Fruit fly (Drosophila melanogaster): ENCODE data around the gene Mst84B.
A peak's percentile ranks its signal among the peaks of the same experiment; 100 is the strongest.

Mst84B gene

DNA sequence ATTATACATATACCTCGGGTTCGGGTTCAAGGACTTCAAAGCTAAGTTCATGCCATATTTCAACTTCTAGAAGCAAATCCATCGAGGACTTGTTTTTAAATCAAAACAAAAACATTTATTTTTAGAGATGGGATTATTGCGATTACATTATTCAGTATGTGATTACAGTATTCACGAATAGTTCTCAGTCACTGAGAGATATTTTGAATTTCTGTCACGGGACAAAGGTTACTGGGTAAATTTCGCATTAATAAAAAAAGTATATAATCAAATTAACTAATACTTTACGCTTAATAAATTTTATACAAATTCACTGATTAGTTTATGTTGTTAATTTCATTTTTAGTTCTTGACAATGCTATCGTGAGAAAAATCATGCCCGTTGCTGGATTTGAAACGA lies 31.6 kb downstream of the Mst84B start (continued):
- TF ChIP-seq CG7372 (GFP tag; IDR thresholded peaks at IDR 0.05) (no peak), CG13424 (tag; optimal IDR thresholded peaks at IDR 0.05) (peak; percentile 2), eyg (GFP tag; optimal IDR thresholded peaks at IDR 0.05) (no peak), E2f2 (GFP tag; IDR thresholded peaks at IDR 0.05) (peak; percentile 26; the same call in 1 of the 2 replicates), Sry-β (GFP tag; optimal IDR thresholded peaks at IDR 0.05) (no peak), CG9817 (tag; optimal IDR thresholded peaks at IDR 0.05) (peak; percentile 17), grau (tag; optimal IDR thresholded peaks at IDR 0.05) (peak; percentile 31), CG7839 (tag; optimal IDR thresholded peaks at IDR 0.05) (no peak), CG30403 (GFP tag; optimal IDR thresholded peaks at IDR 0.05) (peak; percentile 25), dmrt11E (tag; optimal IDR thresholded peaks at IDR 0.05) (peak; percentile 18), CG2120 (GFP tag; optimal IDR thresholded peaks at IDR 0.05) (peak; percentile 37), Usf (GFP tag; optimal IDR thresholded peaks at IDR 0.05) (no peak), H15 (GFP tag; IDR thresholded peaks at IDR 0.05) (peak; percentile 50; the same call in 1 of the 3 replicates), CG17385 (GFP tag; optimal IDR thresholded peaks at IDR 0.05) (peak; percentile 5), Atf6 (GFP tag; IDR thresholded peaks at IDR 0.05) (0 out of 2 replicates have a peak, but pooled peaks have one; percentile 20), CG17361 (GFP tag; IDR thresholded peaks at IDR 0.05) (peak; percentile 42; the same call in 1 of the 3 replicates), Taf1 (GFP tag; IDR thresholded peaks at IDR 0.05) (0 out of 2 replicates have a peak, but pooled peaks have one; percentile 9), CG31365 (tag; optimal IDR thresholded peaks at IDR 0.05) (no peak), CG30020 (tag; optimal IDR thresholded peaks at IDR 0.05) (peak; percentile 70), CG32532 (GFP tag; IDR thresholded peaks at IDR 0.05) (peak; percentile 60), BEAF-32 (GFP tag; optimal IDR thresholded peaks at IDR 0.05) (peak; percentile 52), vvl (GFP tag; IDR thresholded peaks at IDR 0.05) (0 out of 2 replicates have a peak, but pooled peaks have one; percentile 7), Xbp1 (GFP tag; optimal IDR thresholded peaks at IDR 0.05) (no peak), CG14860 (GFP tag; IDR thresholded peaks at IDR 0.05; ENCODE audit: partially characterized antibody) (peak; percentile 10; the same call in 1 of the 3 replicates), nmo (GFP tag; optimal IDR thresholded peaks at IDR 0.05) (peak; percentile 32), trem (tag; optimal IDR thresholded peaks at IDR 0.05) (peak; percentile 27), Sry-δ (GFP tag; optimal IDR thresholded peaks at IDR 0.05) (peak; percentile 60), cas (GFP tag; IDR thresholded peaks at IDR 0.05) (no peak), peb (GFP tag; IDR thresholded peaks at IDR 0.05) (no peak), CG15073 (GFP tag; optimal IDR thresholded peaks at IDR 0.05) (no peak), Hr39 (optimal IDR thresholded peaks at IDR 0.05) (no peak), mam (GFP tag; optimal IDR thresholded peaks at IDR 0.05) (peak; percentile 10), nom (GFP tag; optimal IDR thresholded peaks at IDR 0.05) (peak; percentile 23), CoRest (tag; optimal IDR thresholded peaks at IDR 0.05) (peak; percentile 35), CG15011 (GFP tag; optimal IDR thresholded peaks at IDR 0.05) (no peak), sisA (GFP tag; IDR thresholded peaks at IDR 0.05) (0 out of 2 replicates have a peak, but pooled peaks have one; percentile 12), CrebB (tag; optimal IDR thresholded peaks at IDR 0.05) (no peak), Dref (GFP tag; IDR thresholded peaks at IDR 0.05) (peak; percentile 60), CG17829 (tag; optimal IDR thresholded peaks at IDR 0.05) (peak; percentile 12), dpn (GFP tag; optimal IDR thresholded peaks at IDR 0.05) (peak in 1 of 2 experiments; percentile 10), crol (GFP tag; IDR thresholded peaks at IDR 0.05) (no peak), z (GFP tag; IDR thresholded peaks at IDR 0.05) (no peak), HmgZ (tag; optimal IDR thresholded peaks at IDR 0.05) (peak; percentile 14), CG3281 (GFP tag; optimal IDR thresholded peaks at IDR 0.05) (no peak)

Measured in whole organism, embryonic.